Fruit fly (Drosophila melanogaster): Measurements from ENCODE around the gene Spag1.

The Spag1 gene

dm6 chr3R:26988412-26988981, 40.9 kb downstream of the Spag1 start, which contains the start of gene CG31075 (continued):
- TF ChIP-seq ham (GFP tag; IDR thresholded peaks at IDR 0.05) = no peak
- no peak for TF ChIP-seq tap (tag; optimal IDR thresholded peaks at IDR 0.05)
- peak; percentile 23 for TF ChIP-seq CG6765 (GFP tag; optimal IDR thresholded peaks at IDR 0.05)
- TF ChIP-seq shn (GFP tag; optimal IDR thresholded peaks at IDR 0.05) = no peak
- no peak for TF ChIP-seq Bgb (GFP tag; IDR thresholded peaks at IDR 0.05; ENCODE audit: partially characterized antibody)
- no peak for TF ChIP-seq CG31365 (tag; optimal IDR thresholded peaks at IDR 0.05)
- no peak for TF ChIP-seq pho (GFP tag; optimal IDR thresholded peaks at IDR 0.05)
- no peak for TF ChIP-seq ato (GFP tag; IDR thresholded peaks at IDR 0.05; ENCODE audit: partially characterized antibody)
- no peak for TF ChIP-seq Fer2 (tag; optimal IDR thresholded peaks at IDR 0.05)
- peak; percentile 33 for TF ChIP-seq ap (GFP tag; IDR thresholded peaks at IDR 0.05)
- no peak for TF ChIP-seq bigmax (GFP tag; optimal IDR thresholded peaks at IDR 0.05)
- TF ChIP-seq ara (GFP tag; IDR thresholded peaks at IDR 0.05) = no peak
- no peak for TF ChIP-seq kay (GFP tag; optimal IDR thresholded peaks at IDR 0.05)
- TF ChIP-seq Blimp-1 (GFP tag; optimal IDR thresholded peaks at IDR 0.05) = peak; percentile 26
- TF ChIP-seq Asciz (GFP tag; optimal IDR thresholded peaks at IDR 0.05) = no peak
- TF ChIP-seq Bdp1 (GFP tag; optimal IDR thresholded peaks at IDR 0.05) = no peak
- TF ChIP-seq inv (GFP tag; IDR thresholded peaks at IDR 0.05; ENCODE audit: partially characterized antibody) = no peak
- no peak for TF ChIP-seq sr (GFP tag; IDR thresholded peaks at IDR 0.05)
- peak; percentile 15 for TF ChIP-seq CG10979 (tag; optimal IDR thresholded peaks at IDR 0.05)
- no peak for TF ChIP-seq btn (GFP tag; optimal IDR thresholded peaks at IDR 0.05)
- TF ChIP-seq Atf6 (GFP tag; IDR thresholded peaks at IDR 0.05) = peak; percentile 77
- TF ChIP-seq Oaz (GFP tag; IDR thresholded peaks at IDR 0.05) = peak; percentile 62
- peak; percentile 52 for TF ChIP-seq Nf-YA (GFP tag; IDR thresholded peaks at IDR 0.05)
- no peak for TF ChIP-seq Dp (GFP tag; optimal IDR thresholded peaks at IDR 0.05)
- TF ChIP-seq Hsf (GFP tag; optimal IDR thresholded peaks at IDR 0.05) = no peak
- peak; percentile 23 for TF ChIP-seq CG12769 (tag; optimal IDR thresholded peaks at IDR 0.05)
- no peak for TF ChIP-seq CG34224 (GFP tag; IDR thresholded peaks at IDR 0.05; ENCODE audit: partially characterized antibody)
- peak; percentile 3 for TF ChIP-seq Usf (GFP tag; optimal IDR thresholded peaks at IDR 0.05)
- no peak for TF ChIP-seq Opbp (GFP tag; IDR thresholded peaks at IDR 0.05; ENCODE audit: partially characterized antibody)
- TF ChIP-seq eve (GFP tag; optimal IDR thresholded peaks at IDR 0.05) = no peak
- TF ChIP-seq CG13424 (tag; optimal IDR thresholded peaks at IDR 0.05) = peak; percentile 15
- TF ChIP-seq CG14860 (GFP tag; IDR thresholded peaks at IDR 0.05; ENCODE audit: partially characterized antibody) = no peak
- TF ChIP-seq CG8388 (GFP tag; optimal IDR thresholded peaks at IDR 0.05) = no peak
- peak; percentile 50 for TF ChIP-seq lilli (GFP tag; optimal IDR thresholded peaks at IDR 0.05)
- no peak for TF ChIP-seq CG3065 (GFP tag; optimal IDR thresholded peaks at IDR 0.05)
- peak; percentile 9 for TF ChIP-seq CG1603 (tag; optimal IDR thresholded peaks at IDR 0.05)
- TF ChIP-seq hkb (optimal IDR thresholded peaks at IDR 0.05) = no peak
- peak; percentile 70 for TF ChIP-seq hkb (GFP tag; IDR thresholded peaks at IDR 0.05)
- TF ChIP-seq fd102C (GFP tag; optimal IDR thresholded peaks at IDR 0.05) = no peak
- no peak for TF ChIP-seq chn (GFP tag; optimal IDR thresholded peaks at IDR 0.05)
- peak; percentile 5 for TF ChIP-seq pzg (GFP tag; optimal IDR thresholded peaks at IDR 0.05)
- no peak for TF ChIP-seq CG2875 (GFP tag; optimal IDR thresholded peaks at IDR 0.05)
- no peak for TF ChIP-seq CG6791 (GFP tag; IDR thresholded peaks at IDR 0.05; ENCODE audit: partially characterized antibody)
- no peak for TF ChIP-seq aop (GFP tag; IDR thresholded peaks at IDR 0.05)
- no peak for TF ChIP-seq CG8359 (GFP tag; optimal IDR thresholded peaks at IDR 0.05; ENCODE audit: borderline replicate concordance)
- no peak for TF ChIP-seq gsb-n (tag; optimal IDR thresholded peaks at IDR 0.05)
- TF ChIP-seq exex (tag; optimal IDR thresholded peaks at IDR 0.05) = peak; percentile 36
- TF ChIP-seq her (GFP tag; optimal IDR thresholded peaks at IDR 0.05) = no peak
- TF ChIP-seq org-1 (GFP tag; optimal IDR thresholded peaks at IDR 0.05) = peak; percentile 20
- no peak for TF ChIP-seq Mes4 (GFP tag; optimal IDR thresholded peaks at IDR 0.05)
